Fruit fly (Drosophila melanogaster): Measurements from ENCODE around the gene CG10516.

CG10516 gene

DNA sequence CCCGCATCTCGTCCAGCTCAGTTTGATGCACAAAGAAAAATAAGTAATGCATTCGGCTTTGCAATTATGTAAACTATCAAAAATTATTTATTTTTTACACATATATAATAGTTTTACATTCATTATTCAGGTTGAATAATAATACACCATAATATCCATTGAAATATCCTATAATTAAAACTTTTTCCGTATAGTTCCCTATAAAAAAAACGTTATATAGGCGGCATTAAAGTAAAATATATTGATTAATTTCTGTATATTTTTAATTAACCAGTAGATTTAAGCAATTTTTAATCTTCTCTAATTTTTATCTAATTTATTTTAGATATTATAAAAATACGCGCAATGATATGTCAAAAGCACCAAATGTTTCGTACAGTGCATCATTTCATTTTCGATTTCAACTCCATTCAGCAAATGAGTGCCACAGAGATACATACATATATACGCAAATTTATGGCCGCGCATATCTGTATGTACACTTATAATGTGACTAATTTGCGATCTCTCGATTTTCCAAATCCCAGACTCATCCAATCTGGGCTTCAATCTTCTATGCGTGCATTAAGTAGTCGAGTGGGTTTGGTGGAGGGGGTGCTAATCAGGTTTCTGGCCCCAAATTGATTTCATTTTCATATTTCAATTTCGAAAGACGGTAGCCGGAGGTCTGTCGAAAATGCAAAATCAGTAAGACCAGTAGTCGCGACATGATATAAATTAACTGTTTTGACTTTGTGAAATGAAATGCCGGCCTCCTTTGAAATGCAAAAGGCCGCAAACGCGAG is 45.4 kb downstream of the CG10516 start (continued):
- TF ChIP-seq CG8290 (GFP tag; optimal IDR thresholded peaks at IDR 0.05) (no peak), CG8290 (tag; optimal IDR thresholded peaks at IDR 0.05) (no peak), CG9215 (GFP tag; IDR thresholded peaks at IDR 0.05) (no peak), CG32772 (GFP tag; IDR thresholded peaks at IDR 0.05) (no peak), nmo (GFP tag; optimal IDR thresholded peaks at IDR 0.05) (peak; percentile 46), sd (tag; optimal IDR thresholded peaks at IDR 0.05) (peak; percentile 20), crc (GFP tag; optimal IDR thresholded peaks at IDR 0.05) (no peak), slp2 (GFP tag; optimal IDR thresholded peaks at IDR 0.05) (no peak), wek (GFP tag; optimal IDR thresholded peaks at IDR 0.05) (no peak), hth (optimal IDR thresholded peaks at IDR 0.05) (no peak)

DNA sequence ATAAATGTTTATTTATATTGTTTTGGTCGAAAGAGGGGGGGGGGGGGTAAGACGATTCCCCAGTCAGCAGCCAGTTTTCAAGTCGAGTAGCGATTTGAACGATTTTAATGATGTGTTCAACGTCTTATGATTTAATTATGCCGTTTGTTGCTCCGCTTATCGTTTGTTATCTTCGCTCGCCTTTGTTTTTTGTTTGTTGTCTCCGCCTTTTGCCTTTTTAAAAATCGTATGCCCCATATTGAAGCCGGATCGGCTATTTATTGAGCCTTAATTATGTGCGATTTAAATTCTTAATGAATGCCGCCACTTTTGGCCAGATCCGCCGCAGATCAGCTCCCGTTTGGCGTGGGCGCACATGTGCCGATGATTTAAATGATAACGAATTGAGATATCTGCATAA is 46.5 kb downstream of the CG10516 start:
- TF ChIP-seq Xrp1 (GFP tag; IDR thresholded peaks at IDR 0.05) (no peak), HLHmδ (GFP tag; optimal IDR thresholded peaks at IDR 0.05) (no peak), Eip74EF (GFP tag; optimal IDR thresholded peaks at IDR 0.05) (no peak), CG13894 (tag; optimal IDR thresholded peaks at IDR 0.05) (peak; percentile 75), cwo (GFP tag; optimal IDR thresholded peaks at IDR 0.05) (peak; percentile 27), sd (tag; optimal IDR thresholded peaks at IDR 0.05) (peak; percentile 65), vvl (GFP tag; IDR thresholded peaks at IDR 0.05) (peak; percentile 43; the same call in 1 of the 2 replicates), CG6654 (GFP tag; optimal IDR thresholded peaks at IDR 0.05) (no peak), C15 (GFP tag; IDR thresholded peaks at IDR 0.05) (no peak), oc (tag; optimal IDR thresholded peaks at IDR 0.05) (peak; percentile 61), CG11247 (GFP tag; IDR thresholded peaks at IDR 0.05) (no peak), aop (GFP tag; IDR thresholded peaks at IDR 0.05) (no peak), CG4360 (GFP tag; IDR thresholded peaks at IDR 0.05) (no peak), pros (GFP tag; optimal IDR thresholded peaks at IDR 0.05) (peak; percentile 53), NC2β (GFP tag; optimal IDR thresholded peaks at IDR 0.05) (no peak), CG7786 (GFP tag; optimal IDR thresholded peaks at IDR 0.05) (no peak), CG15269 (tag; optimal IDR thresholded peaks at IDR 0.05) (peak; percentile 50), CG7556 (GFP tag; optimal IDR thresholded peaks at IDR 0.05) (no peak), gro (GFP tag; optimal IDR thresholded peaks at IDR 0.05) (peak; percentile 68), wdn (GFP tag; IDR thresholded peaks at IDR 0.05) (no peak), CG10274 (GFP tag; optimal IDR thresholded peaks at IDR 0.05) (no peak), Blimp-1 (GFP tag; optimal IDR thresholded peaks at IDR 0.05) (no peak), chinmo (GFP tag; IDR thresholded peaks at IDR 0.05; ENCODE audit: partially characterized antibody) (0 out of 4 replicates have a peak, but pooled peaks have one; percentile 31), CG7963 (GFP tag; IDR thresholded peaks at IDR 0.05; ENCODE audit: partially characterized antibody) (no peak), zen2 (GFP tag; IDR thresholded peaks at IDR 0.05; ENCODE audit: partially characterized antibody) (0 out of 3 replicates have a peak, but pooled peaks have one; percentile 6), ci (GFP tag; IDR thresholded peaks at IDR 0.05) (no peak), abd-A (tag; optimal IDR thresholded peaks at IDR 0.05) (peak; percentile 97), HLH54F (GFP tag; optimal IDR thresholded peaks at IDR 0.05) (no peak), CG15696 (tag; optimal IDR thresholded peaks at IDR 0.05) (no peak), bowl (GFP tag; IDR thresholded peaks at IDR 0.05) (peak; percentile 48; the same call in 1 of the 2 replicates), Awh (GFP tag; IDR thresholded peaks at IDR 0.05) (peak; percentile 80)

All from whole organism, embryonic.